Worm (Caenorhabditis elegans) whole organism, midembryonic: ENCODE data around the gene ints-7.

Experiments used
- cog-1 ChIP-seq: sonication (generic microtip); optimal IDR thresholded peaks from 2 replicates; lab custom pipeline; 2016; ENCODE audit warnings: missing genetic modification characterization, missing compliant biosample characterization
- flt-1 ChIP-seq: fragments of 200-800 bp; sonication (Bioruptor generic); IDR thresholded peaks from 2 replicates; pipeline ENCODE4 v1.3.6; 2022; ENCODE audit warnings: missing genetic modification characterization, missing compliant biosample characterization
- klf-2 ChIP-seq: fragments of 200-800 bp; sonication (Bioruptor generic); conservative IDR thresholded peaks from 2 replicates; pipeline ENCODE4 v1.3.6; 2022; ENCODE audit warnings: missing genetic modification reagents, missing genetic modification characterization, missing compliant biosample characterization
- med-1 ChIP-seq: sonication (generic microtip); optimal IDR thresholded peaks from 2 replicates; lab custom pipeline; 2017; ENCODE audit warnings: missing genetic modification characterization, mild to moderate bottlenecking, missing compliant biosample characterization, antibody characterized with exemption, missing genetic modification reagents; ENCODE audit not compliant: insufficient read depth
- ref-1 ChIP-seq: fragments of 200-800 bp; sonication (Bioruptor generic); conservative IDR thresholded peaks from 2 replicates; pipeline ENCODE4 v1.3.6; 2022; ENCODE audit warnings: missing genetic modification reagents, missing genetic modification characterization, missing compliant biosample characterization
- ztf-23 ChIP-seq: fragments of 200-800 bp; sonication (Bioruptor generic); IDR thresholded peaks from 2 replicates; pipeline ENCODE4 v1.3.6; 2022; ENCODE audit warnings: missing genetic modification reagents, missing genetic modification characterization, missing compliant biosample characterization
- ztf-29 ChIP-seq: fragments of 200-800 bp; sonication (Bioruptor generic); IDR thresholded peaks from 2 replicates; pipeline ENCODE4 v1.3.6; 2022; ENCODE audit warnings: missing genetic modification reagents, missing genetic modification characterization, missing compliant biosample characterization

- TF ChIP-seq ztf-23 = no peak
- peak; percentile 71 for TF ChIP-seq flt-1
- no peak for TF ChIP-seq cog-1 (tag; lab: Kevin White, UChicago)
- no peak for TF ChIP-seq ref-1 (GFP tag; lab: Robert Waterston, UW)
- TF ChIP-seq klf-2 (GFP tag; lab: Robert Waterston, UW) = no peak
- TF ChIP-seq ztf-29 (GFP tag; lab: Robert Waterston, UW) = no peak
- TF ChIP-seq med-1 (GFP tag; lab: Kevin White, UChicago) = no peak
Measured at ce11 chrII:11535429-11535828, 47.2 kb upstream of the ints-7 start.
